Worm (Caenorhabditis elegans) whole organism, young adult: Measurements from ENCODE around the gene C17G1.2.

Source experiments
- B0035.1 ChIP-seq: sonication (generic microtip); optimal IDR thresholded peaks from 2 replicates; lab custom pipeline; 2016; ENCODE audit warnings: missing genetic modification characterization, mild to moderate bottlenecking, missing compliant biosample characterization, missing genotype, missing genetic modification reagents
- B0261.1 ChIP-seq: sonication (generic microtip); optimal IDR thresholded peaks from 2 replicates; lab custom pipeline; 2016; ENCODE audit warnings: mild to moderate bottlenecking, missing genetic modification characterization, moderate library complexity, missing compliant biosample characterization
- F33H1.4 ChIP-seq: fragments of 200-800 bp; sonication (Bioruptor generic); IDR thresholded peaks from 2 replicates; pipeline ENCODE4 v1.3.6; 2022; ENCODE audit warnings: missing genetic modification reagents, missing genetic modification characterization, missing compliant biosample characterization
- K11D2.4 ChIP-seq: fragments of 200-800 bp; sonication (Bioruptor generic); IDR thresholded peaks from 2 replicates; pipeline ENCODE4 v1.3.6; 2022; ENCODE audit warnings: missing genetic modification reagents, missing genetic modification characterization, missing compliant biosample characterization
- Y56A3A.18 ChIP-seq: fragments of 200-800 bp; sonication (Bioruptor generic); IDR thresholded peaks from 2 replicates; pipeline ENCODE4 v1.3.6; 2022; ENCODE audit warnings: missing genetic modification reagents, missing genetic modification characterization, missing compliant biosample characterization
- aptf-3 ChIP-seq: fragments of 200-800 bp; sonication (Bioruptor generic); IDR thresholded peaks from 2 replicates; pipeline ENCODE4 v1.3.6; 2022; ENCODE audit warnings: missing genetic modification characterization, missing compliant biosample characterization
- bed-2 ChIP-seq: fragments of 200-800 bp; sonication (Bioruptor generic); IDR thresholded peaks from 2 replicates; pipeline ENCODE4 v1.3.6; 2022; ENCODE audit warnings: missing genetic modification reagents, missing genetic modification characterization, missing compliant biosample characterization
- cebp-1 ChIP-seq, 2 experiments: fragments of 200-800 bp in 1 of 2; sonication (Bioruptor generic) in 1 of 2; sonication (generic microtip) in 1 of 2; IDR thresholded peaks in 1 of 2; optimal IDR thresholded peaks in 1 of 2; 2 replicates each; pipeline versions ENCODE4 v1.3.6 to Lab custom; 2017 to 2022; ENCODE audit warnings: missing compliant biosample characterization in 2 of 2, missing genetic modification characterization in 2 of 2, mild to moderate bottlenecking in 1 of 2, missing genetic modification reagents in 1 of 2, moderate library complexity in 1 of 2
- ceh-100 ChIP-seq: fragments of 200-800 bp; sonication (Bioruptor generic); IDR thresholded peaks from 2 replicates; pipeline ENCODE4 v1.3.6; 2022; ENCODE audit warnings: missing genetic modification reagents, missing genetic modification characterization, missing compliant biosample characterization
- ceh-40 ChIP-seq: fragments of 200-800 bp; sonication (Bioruptor generic); IDR thresholded peaks from 2 replicates; pipeline ENCODE4 v1.3.6; 2022; ENCODE audit warnings: missing genetic modification characterization, missing compliant biosample characterization
- efl-1 ChIP-seq: fragments of 150-350 bp; optimal IDR thresholded peaks from 2 replicates; lab custom pipeline; 2014; ENCODE audit warnings: missing biosample characterization, missing genetic modification reagents, missing genetic modification characterization
- ekl-4 ChIP-seq: fragments of 200-800 bp; sonication (Bioruptor generic); IDR thresholded peaks from 2 replicates; pipeline ENCODE4 v1.3.6; 2022; ENCODE audit warnings: missing genetic modification reagents, missing genetic modification characterization, missing compliant biosample characterization
- fkh-3 ChIP-seq: sonication (generic microtip); optimal IDR thresholded peaks from 2 replicates; lab custom pipeline; 2016; ENCODE audit warnings: mild to moderate bottlenecking, missing genetic modification characterization, missing compliant biosample characterization
- hlh-26 ChIP-seq: fragments of 200-800 bp; sonication (Bioruptor generic); conservative IDR thresholded peaks from 2 replicates; pipeline ENCODE4 v1.3.6; 2022; ENCODE audit warnings: missing genetic modification reagents, missing genetic modification characterization, missing compliant biosample characterization
- hmg-1.2 ChIP-seq: fragments of 200-800 bp; sonication (Bioruptor generic); IDR thresholded peaks from 2 replicates; pipeline ENCODE4 v1.3.6; 2022; ENCODE audit warnings: missing genetic modification reagents, missing genetic modification characterization, missing compliant biosample characterization
- hrde-1 ChIP-seq: sonication (generic microtip); optimal IDR thresholded peaks from 2 replicates; lab custom pipeline; 2016; ENCODE audit warnings: missing genetic modification characterization, mild to moderate bottlenecking, missing compliant biosample characterization, moderate library complexity, missing genotype, missing genetic modification reagents, borderline replicate concordance
- lag-1 ChIP-seq: fragments of 200-800 bp; sonication (Bioruptor generic); IDR thresholded peaks from 2 replicates; pipeline ENCODE4 v1.3.6; 2022; ENCODE audit warnings: missing genetic modification reagents, missing genetic modification characterization, missing compliant biosample characterization
- let-526 ChIP-seq: fragments of 200-800 bp; sonication (Bioruptor generic); IDR thresholded peaks from 2 replicates; pipeline ENCODE4 v1.3.6; 2022; ENCODE audit warnings: missing genetic modification reagents, missing genetic modification characterization, missing compliant biosample characterization
- lin-26 ChIP-seq: fragments of 200-800 bp; sonication (Bioruptor generic); IDR thresholded peaks from 2 replicates; pipeline ENCODE4 v1.3.6; 2022; ENCODE audit warnings: missing genetic modification reagents, missing genetic modification characterization, missing compliant biosample characterization
- madf-8 ChIP-seq: fragments of 200-800 bp; sonication (Bioruptor generic); conservative IDR thresholded peaks from 2 replicates; pipeline ENCODE4 v1.3.6; 2022; ENCODE audit warnings: missing genetic modification reagents, missing genetic modification characterization, missing compliant biosample characterization
- mxl-1 ChIP-seq: sonication (generic microtip); optimal IDR thresholded peaks from 2 replicates; lab custom pipeline; 2016; ENCODE audit warnings: missing genetic modification characterization, missing compliant biosample characterization
- nfya-2 ChIP-seq: fragments of 200-800 bp; sonication (Bioruptor generic); IDR thresholded peaks from 2 replicates; pipeline ENCODE4 v1.3.6; 2022; ENCODE audit warnings: missing genetic modification reagents, missing genetic modification characterization, missing compliant biosample characterization
- nfyb-1 ChIP-seq: fragments of 200-800 bp; sonication (Bioruptor generic); IDR thresholded peaks from 2 replicates; pipeline ENCODE4 v1.3.6; 2022; ENCODE audit warnings: missing genetic modification reagents, missing genetic modification characterization, missing compliant biosample characterization
- pha-4 ChIP-seq: fragments of 150-350 bp; sonication (generic microtip); optimal IDR thresholded peaks from 2 replicates; lab custom pipeline; 2014; ENCODE audit warnings: missing biosample characterization, missing genetic modification reagents, missing genetic modification characterization
- snpc-1.3 ChIP-seq: sonication (generic microtip); optimal IDR thresholded peaks from 2 replicates; lab custom pipeline; 2017; ENCODE audit warnings: missing genetic modification characterization, mild to moderate bottlenecking, missing compliant biosample characterization, antibody characterized with exemption, moderate library complexity, missing genotype, missing genetic modification reagents; ENCODE audit not compliant: insufficient read depth
- snpc-3.4 ChIP-seq: sonication (generic microtip); optimal IDR thresholded peaks from 2 replicates; lab custom pipeline; 2017; ENCODE audit warnings: missing genetic modification characterization, mild to moderate bottlenecking, missing compliant biosample characterization, antibody characterized with exemption, moderate library complexity, missing genotype, missing genetic modification reagents
- tlf-1 ChIP-seq: fragments of 200-800 bp; sonication (Bioruptor generic); optimal IDR thresholded peaks from 2 replicates; lab custom pipeline; 2018; ENCODE audit warnings: mild to moderate bottlenecking, missing genetic modification characterization, missing compliant biosample characterization
- unc-130 ChIP-seq: sonication (generic microtip); optimal IDR thresholded peaks from 2 replicates; lab custom pipeline; 2016; ENCODE audit warnings: missing genetic modification reagents, missing genetic modification characterization, missing compliant biosample characterization
- unc-62 ChIP-seq: fragments of 150-350 bp; optimal IDR thresholded peaks from 2 replicates; lab custom pipeline; 2014; ENCODE audit warnings: missing biosample characterization, missing genetic modification reagents, missing genetic modification characterization
- zfh-2 ChIP-seq: fragments of 200-800 bp; sonication (Bioruptor generic); conservative IDR thresholded peaks from 2 replicates; pipeline ENCODE4 v1.3.6; 2022; ENCODE audit warnings: missing genetic modification reagents, missing genetic modification characterization, missing compliant biosample characterization
- zim-3 ChIP-seq: sonication (generic microtip); optimal IDR thresholded peaks from 2 replicates; lab custom pipeline; 2017; ENCODE audit warnings: mild to moderate bottlenecking, missing genetic modification characterization, moderate library complexity, missing compliant biosample characterization
- ztf-18 ChIP-seq: sonication (generic microtip); optimal IDR thresholded peaks from 2 replicates; lab custom pipeline; 2016; ENCODE audit warnings: missing genotype, mild to moderate bottlenecking, missing genetic modification characterization, missing compliant biosample characterization
- ztf-22 ChIP-seq: fragments of 200-800 bp; sonication (Bioruptor generic); optimal IDR thresholded peaks from 2 replicates; lab custom pipeline; 2018; ENCODE audit warnings: mild to moderate bottlenecking, missing genetic modification characterization, moderate library complexity, missing compliant biosample characterization
- ztf-25 ChIP-seq: fragments of 200-800 bp; sonication (Bioruptor generic); IDR thresholded peaks from 2 replicates; pipeline ENCODE4 v1.3.6; 2022; ENCODE audit warnings: missing genetic modification reagents, missing genetic modification characterization, missing compliant biosample characterization
- ztf-26 ChIP-seq: sonication (generic microtip); optimal IDR thresholded peaks from 2 replicates; lab custom pipeline; 2017; ENCODE audit warnings: missing genetic modification characterization, missing compliant biosample characterization
- ztf-3 ChIP-seq: fragments of 200-800 bp; sonication (Bioruptor generic); optimal IDR thresholded peaks from 2 replicates; lab custom pipeline; 2018; ENCODE audit warnings: mild to moderate bottlenecking, missing genetic modification characterization, missing compliant biosample characterization

The C17G1.2 gene

DNA sequence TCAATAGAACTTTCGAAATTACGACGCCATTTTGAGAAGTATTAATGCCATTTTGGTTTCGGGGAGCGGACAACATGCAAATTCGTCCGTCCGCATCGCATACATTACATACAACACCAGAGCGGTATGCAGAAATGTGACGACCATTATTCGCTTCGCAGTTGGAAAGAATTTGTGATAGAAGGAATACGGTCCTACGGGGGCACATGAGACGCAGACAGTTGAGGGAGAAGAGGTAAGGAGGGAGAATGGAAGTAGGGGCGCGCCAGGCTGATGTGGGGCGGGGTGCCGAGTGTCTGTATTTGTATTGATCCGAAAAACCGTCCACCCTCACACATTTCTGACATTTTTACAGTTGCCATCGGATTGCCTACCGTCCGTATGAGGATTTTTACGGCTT, 20.0 kb downstream of the C17G1.2 start:
- TF ChIP-seq hmg-1.2 (GFP tag; lab: Robert Waterston, UW) = peak; percentile 16; the same call in 1 of the 2 replicates
- TF ChIP-seq lin-26 (GFP tag; lab: Robert Waterston, UW) = no peak
- TF ChIP-seq ekl-4 (GFP tag; lab: Robert Waterston, UW) = 0 out of 2 replicates have a peak, but pooled peaks have one; percentile 19
- TF ChIP-seq, all 124 proteins: peak for 2

DNA sequence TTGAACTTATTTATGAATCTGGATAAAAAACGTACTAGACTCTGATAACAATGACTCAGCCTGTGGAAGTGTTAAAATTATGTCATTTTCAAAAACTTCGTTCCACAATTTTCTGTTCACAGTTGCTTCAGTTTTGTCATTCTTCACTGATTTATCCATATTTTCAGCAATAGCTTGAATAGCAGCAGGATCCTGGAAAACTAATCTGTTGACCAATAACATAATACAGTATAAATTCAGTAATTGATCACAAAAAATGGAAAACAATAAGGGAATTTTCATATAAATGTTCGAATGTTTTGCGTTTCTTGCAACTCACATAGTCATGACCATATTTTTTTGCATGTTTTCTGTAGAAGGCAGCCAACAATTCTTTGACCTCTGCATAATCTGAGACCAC, 27.2 kb downstream of the C17G1.2 start:
- no peak for TF ChIP-seq unc-130 (GFP tag; lab: Kevin White, UChicago)

ce11 chrX:9948963-9949362, 27.6 kb downstream of the C17G1.2 start, which contains the start of gene nas-37:
Gene nas-37, minus strand, starts transcription at chrX:9949063.
- no peak for TF ChIP-seq let-526
- TF ChIP-seq zfh-2 (GFP tag; lab: Robert Waterston, UW) = no peak
- TF ChIP-seq ztf-3 = no peak
- no peak for TF ChIP-seq fkh-3 (tag; lab: Kevin White, UChicago)
- no peak for TF ChIP-seq ztf-22 (GFP tag; lab: Kevin White, UChicago)
- TF ChIP-seq ceh-40 (GFP tag; lab: Robert Waterston, UW) = no peak
- TF ChIP-seq mxl-1 (tag; lab: Kevin White, UChicago) = no peak
- no peak for TF ChIP-seq lin-26 (GFP tag; lab: Robert Waterston, UW)
- no peak for TF ChIP-seq hmg-1.2 (GFP tag; lab: Robert Waterston, UW)
- no peak for TF ChIP-seq F33H1.4
- TF ChIP-seq hrde-1 (tag; lab: Kevin White, UChicago) = no peak
- no peak for TF ChIP-seq snpc-3.4
- TF ChIP-seq cebp-1 (GFP tag; IDR thresholded peaks at IDR 0.05; lab: Robert Waterston, UW) = no peak
- TF ChIP-seq cebp-1 (tag; optimal IDR thresholded peaks at IDR 0.05; lab: Kevin White, UChicago) = no peak
- no peak for TF ChIP-seq madf-8 (GFP tag; lab: Robert Waterston, UW)
- TF ChIP-seq ztf-26 (tag; lab: Kevin White, UChicago) = no peak
- no peak for TF ChIP-seq snpc-1.3

- TF ChIP-seq efl-1 (GFP tag; lab: Kevin White, UChicago) (no peak), ceh-100 (GFP tag; lab: Robert Waterston, UW) (no peak), nfyb-1 (GFP tag; lab: Robert Waterston, UW) (no peak), ztf-22 (GFP tag; lab: Kevin White, UChicago) (no peak), B0261.1 (no peak), zim-3 (tag; lab: Kevin White, UChicago) (no peak), ztf-18 (no peak), unc-62 (no peak)
- TF ChIP-seq, all 124 proteins: peak for 0
Measured at ce11 chrX:9954483-9955041, 33.2 kb downstream of the C17G1.2 start, which contains the start of gene cysl-1. Gene cysl-1, minus strand, starts transcription at chrX:9954533.

DNA sequence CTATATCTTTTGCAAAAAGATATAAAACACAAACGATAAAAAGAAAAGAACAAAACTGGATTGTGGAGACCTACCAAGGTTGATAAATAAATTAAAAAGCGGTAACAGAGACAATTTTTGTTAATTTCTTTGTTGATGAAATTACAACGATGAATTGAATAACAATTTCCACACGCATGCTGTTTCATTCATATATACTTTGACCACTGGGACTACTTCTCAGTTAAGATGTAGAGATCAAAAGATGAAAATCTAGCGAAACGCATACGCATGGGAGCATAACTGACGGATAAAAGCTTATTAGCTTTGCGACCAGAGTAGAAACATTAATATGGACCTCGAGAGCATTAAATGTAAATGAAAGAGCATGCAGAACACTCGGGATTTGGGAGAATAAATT, 34.7 kb downstream of the C17G1.2 start:
- TF ChIP-seq hlh-26 (no peak), mxl-1 (tag; lab: Kevin White, UChicago) (no peak), K11D2.4 (no peak), lag-1 (GFP tag; lab: Robert Waterston, UW) (no peak), tlf-1 (GFP tag; lab: Kevin White, UChicago) (no peak), snpc-3.4 (no peak), pha-4 (no peak), Y56A3A.18 (GFP tag; lab: Robert Waterston, UW) (no peak), ekl-4 (GFP tag; lab: Robert Waterston, UW) (no peak), ztf-25 (GFP tag; lab: Robert Waterston, UW) (no peak), ztf-3 (no peak), bed-2 (GFP tag; lab: Robert Waterston, UW) (no peak), aptf-3 (GFP tag; lab: Robert Waterston, UW) (no peak), B0035.1 (tag; lab: Kevin White, UChicago) (no peak), nfya-2 (GFP tag; lab: Robert Waterston, UW) (no peak)
